Fruit fly (Drosophila melanogaster) whole organism, embryonic: ENCODE data around the gene AstA-R1.

Experiments
- Adf1 ChIP-seq: fragments of 200-800 bp; sonication (Bioruptor generic); IDR thresholded peaks from 2 replicates; pipeline ENCODE4 v1.3.6; 2022; ENCODE audit warnings: missing biosample characterization, missing genetic modification characterization
- Atf-2 ChIP-seq: fragments of 200-800 bp; sonication (Bioruptor generic); optimal IDR thresholded peaks from 2 replicates; lab custom pipeline; 2016; ENCODE audit warnings: missing biosample characterization, missing genetic modification characterization
- CG12769 ChIP-seq: fragments of 200-800 bp; sonication (Bioruptor generic); optimal IDR thresholded peaks from 2 replicates; lab custom pipeline; 2019; ENCODE audit warnings: missing biosample characterization, mild to moderate bottlenecking, missing genetic modification characterization, moderate library complexity
- CG14050 ChIP-seq: fragments of 200-800 bp; sonication (Bioruptor generic); IDR thresholded peaks from 3 replicates; pipeline ENCODE4 v1.3.6; 2022; ENCODE audit warnings: missing biosample characterization, missing genetic modification characterization
- CG14965 ChIP-seq: fragments of 200-800 bp; sonication (Bioruptor generic); optimal IDR thresholded peaks from 2 replicates; lab custom pipeline; 2016; ENCODE audit warnings: missing biosample characterization, missing genetic modification characterization, borderline replicate concordance
- CG15479 ChIP-seq: fragments of 200-800 bp; sonication (Bioruptor generic); optimal IDR thresholded peaks from 3 replicates; lab custom pipeline; 2019; ENCODE audit warnings: missing biosample characterization, mild to moderate bottlenecking, missing genetic modification characterization, moderate library complexity
- CG15601 ChIP-seq: fragments of 200-800 bp; sonication (Bioruptor generic); optimal IDR thresholded peaks from 3 replicates; lab custom pipeline; 2019; ENCODE audit warnings: missing biosample characterization, mild to moderate bottlenecking, missing genetic modification characterization, moderate library complexity
- CG18764 ChIP-seq: fragments of 200-800 bp; sonication (Bioruptor generic); optimal IDR thresholded peaks from 3 replicates; lab custom pipeline; 2016; ENCODE audit warnings: missing biosample characterization, missing genetic modification characterization
- CG3163 ChIP-seq: fragments of 200-800 bp; sonication (Bioruptor generic); optimal IDR thresholded peaks from 3 replicates; lab custom pipeline; 2016; ENCODE audit warnings: missing biosample characterization, missing genetic modification characterization
- CG34376 ChIP-seq: fragments of 200-800 bp; sonication (Bioruptor generic); optimal IDR thresholded peaks from 2 replicates; lab custom pipeline; 2018; ENCODE audit warnings: missing biosample characterization, mild to moderate bottlenecking, missing genetic modification characterization
- CG42726 ChIP-seq: fragments of 200-800 bp; sonication (Bioruptor generic); IDR thresholded peaks from 2 replicates; pipeline ENCODE4 v1.3.6; 2022; ENCODE audit warnings: missing biosample characterization, missing genetic modification characterization; ENCODE audit not compliant: partially characterized antibody
- CG4360 ChIP-seq: fragments of 200-800 bp; sonication (Bioruptor generic); IDR thresholded peaks from 2 replicates; pipeline ENCODE4 v1.3.6; 2022; ENCODE audit warnings: missing biosample characterization, missing genetic modification characterization
- CG6791 ChIP-seq: fragments of 200-800 bp; sonication (Bioruptor generic); IDR thresholded peaks from 3 replicates; pipeline ENCODE4 v1.3.6; 2022; ENCODE audit warnings: missing biosample characterization, missing genetic modification characterization; ENCODE audit not compliant: partially characterized antibody
- CG7271 ChIP-seq: fragments of 200-800 bp; sonication (Bioruptor generic); optimal IDR thresholded peaks from 2 replicates; lab custom pipeline; 2018; ENCODE audit warnings: missing biosample characterization, mild to moderate bottlenecking, missing genetic modification characterization, moderate library complexity
- CG8359 ChIP-seq: fragments of 200-800 bp; sonication (Bioruptor generic); optimal IDR thresholded peaks from 2 replicates; lab custom pipeline; 2017; ENCODE audit warnings: missing biosample characterization, mild to moderate bottlenecking, missing genetic modification characterization, borderline replicate concordance
- Dfd ChIP-seq, 2 experiments: fragments of >200 bp; optimal IDR thresholded peaks; 2 replicates each; lab custom pipeline; 2017; ENCODE audit warnings: missing biosample characterization in 2 of 2, missing genetic modification characterization in 2 of 2
- H15 ChIP-seq: fragments of 200-800 bp; sonication (Bioruptor generic); IDR thresholded peaks from 3 replicates; pipeline ENCODE4 v1.3.6; 2022; ENCODE audit warnings: missing biosample characterization, missing genetic modification characterization
- HmgZ ChIP-seq: fragments of 200-800 bp; sonication (Bioruptor generic); optimal IDR thresholded peaks from 2 replicates; lab custom pipeline; 2018; ENCODE audit warnings: missing biosample characterization, mild to moderate bottlenecking, missing genetic modification characterization
- Hmr ChIP-seq: fragments of 200-800 bp; sonication (Bioruptor generic); optimal IDR thresholded peaks from 3 replicates; lab custom pipeline; 2017; ENCODE audit warnings: mild to moderate bottlenecking, missing biosample characterization, missing genetic modification reagents, missing genetic modification characterization
- NK7.1 ChIP-seq: fragments of 200-800 bp; sonication (Bioruptor generic); optimal IDR thresholded peaks from 3 replicates; lab custom pipeline; 2016; ENCODE audit warnings: missing biosample characterization, missing genetic modification characterization
- Nf-YC ChIP-seq: fragments of 200-800 bp; optimal IDR thresholded peaks from 3 replicates; lab custom pipeline; 2019; ENCODE audit warnings: missing biosample characterization, mild to moderate bottlenecking, missing genetic modification characterization, moderate library complexity
- Ptx1 ChIP-seq: fragments of 200-800 bp; sonication (Bioruptor generic); IDR thresholded peaks from 2 replicates; pipeline ENCODE4 v1.3.6; 2022; ENCODE audit warnings: missing biosample characterization, missing genetic modification characterization
- Rx ChIP-seq: fragments of 200-800 bp; sonication (Bioruptor generic); IDR thresholded peaks from 2 replicates; pipeline ENCODE4 v1.3.6; 2022; ENCODE audit warnings: missing biosample characterization, missing genetic modification characterization
- Ssrp ChIP-seq: fragments of 200-800 bp; sonication (Bioruptor generic); optimal IDR thresholded peaks from 2 replicates; lab custom pipeline; 2018; ENCODE audit warnings: missing biosample characterization, mild to moderate bottlenecking, missing genetic modification characterization, moderate library complexity
- abd-A ChIP-seq: fragments of 200-800 bp; sonication (Bioruptor generic); optimal IDR thresholded peaks from 3 replicates; lab custom pipeline; 2019; ENCODE audit warnings: missing biosample characterization, mild to moderate bottlenecking, missing genetic modification characterization, moderate library complexity
- aop ChIP-seq: fragments of 200-800 bp; sonication (Bioruptor generic); IDR thresholded peaks from 2 replicates; pipeline ENCODE4 v1.3.6; 2022; ENCODE audit warnings: missing biosample characterization, missing genetic modification characterization
- bab2 ChIP-seq: fragments of 200-800 bp; sonication (Bioruptor generic); optimal IDR thresholded peaks from 2 replicates; lab custom pipeline; 2016; ENCODE audit warnings: missing biosample characterization, missing genetic modification characterization
- bcd ChIP-seq: fragments of 200-800 bp; sonication (Bioruptor generic); optimal IDR thresholded peaks from 2 replicates; lab custom pipeline; 2017; ENCODE audit warnings: missing biosample characterization, mild to moderate bottlenecking, missing genetic modification characterization
- cg ChIP-seq: fragments of 200-800 bp; sonication (Bioruptor generic); optimal IDR thresholded peaks from 3 replicates; lab custom pipeline; 2019; ENCODE audit warnings: missing biosample characterization, mild to moderate bottlenecking, missing genetic modification characterization, moderate library complexity
- crc ChIP-seq: fragments of 200-800 bp; sonication (Bioruptor generic); optimal IDR thresholded peaks from 2 replicates; lab custom pipeline; 2016; ENCODE audit warnings: missing biosample characterization, missing genetic modification characterization
- crp ChIP-seq, 2 experiments: fragments of 200-800 bp; sonication (Bioruptor generic); optimal IDR thresholded peaks; 2 replicates in 1 of 2; 3 replicates in 1 of 2; lab custom pipeline; 2017; ENCODE audit warnings: missing biosample characterization in 2 of 2, missing genetic modification characterization in 2 of 2, mild to moderate bottlenecking in 1 of 2, moderate library complexity in 1 of 2
- en ChIP-seq: fragments of 200-800 bp; sonication (Bioruptor generic); optimal IDR thresholded peaks from 2 replicates; lab custom pipeline; 2016; ENCODE audit warnings: missing biosample characterization, missing genetic modification characterization
- eve ChIP-seq, 2 experiments: fragments of >200 bp; optimal IDR thresholded peaks; 2 replicates each; lab custom pipeline; 2017; ENCODE audit warnings: missing biosample characterization in 2 of 2, missing genetic modification characterization in 2 of 2
- fd102C ChIP-seq: fragments of 200-800 bp; sonication (Bioruptor generic); optimal IDR thresholded peaks from 2 replicates; lab custom pipeline; 2018; ENCODE audit warnings: missing biosample characterization, mild to moderate bottlenecking, missing genetic modification characterization, moderate library complexity
- gcm2 ChIP-seq: fragments of 200-800 bp; sonication (Bioruptor generic); optimal IDR thresholded peaks from 2 replicates; lab custom pipeline; 2016; ENCODE audit warnings: missing biosample characterization, missing genetic modification characterization
- kni ChIP-seq: fragments of 200-800 bp; sonication (Bioruptor generic); optimal IDR thresholded peaks from 3 replicates; lab custom pipeline; 2017; ENCODE audit warnings: mild to moderate bottlenecking, missing biosample characterization, missing genetic modification reagents, missing genetic modification characterization
- odd ChIP-seq: fragments of 200-800 bp; sonication (Bioruptor generic); optimal IDR thresholded peaks from 2 replicates; lab custom pipeline; 2017; ENCODE audit warnings: missing biosample characterization, mild to moderate bottlenecking, missing genetic modification characterization
- onecut ChIP-seq: fragments of 200-800 bp; sonication (Bioruptor generic); IDR thresholded peaks from 2 replicates; pipeline ENCODE4 v1.3.6; 2022; ENCODE audit warnings: missing biosample characterization, missing genetic modification characterization
- otp ChIP-seq: fragments of 200-800 bp; sonication (Bioruptor generic); IDR thresholded peaks from 3 replicates; pipeline ENCODE4, ENCODE4 v1.3.6; 2022; ENCODE audit warnings: missing biosample characterization, missing genetic modification characterization
- pita ChIP-seq: fragments of 200-800 bp; sonication (Bioruptor generic); optimal IDR thresholded peaks from 2 replicates; lab custom pipeline; 2017; ENCODE audit warnings: missing biosample characterization, mild to moderate bottlenecking, missing genetic modification characterization
- pros ChIP-seq: fragments of 200-800 bp; sonication (Bioruptor generic); optimal IDR thresholded peaks from 3 replicates; lab custom pipeline; 2019; ENCODE audit warnings: missing biosample characterization, mild to moderate bottlenecking, missing genetic modification characterization, moderate library complexity
- psq ChIP-seq: fragments of 200-800 bp; sonication (Bioruptor generic); optimal IDR thresholded peaks from 2 replicates; lab custom pipeline; 2017; ENCODE audit warnings: missing biosample characterization, missing genetic modification characterization
- rib ChIP-seq: fragments of 200-800 bp; sonication (Bioruptor generic); IDR thresholded peaks from 2 replicates; pipeline ENCODE4 v1.3.6; 2022; ENCODE audit warnings: missing biosample characterization, missing genetic modification characterization
- row ChIP-seq: fragments of 200-800 bp; sonication (Bioruptor generic); IDR thresholded peaks from 3 replicates; pipeline ENCODE4 v1.3.6; 2022; ENCODE audit warnings: missing biosample characterization, missing genetic modification characterization
- run ChIP-seq: fragments of 200-800 bp; sonication (Bioruptor generic); optimal IDR thresholded peaks from 3 replicates; lab custom pipeline; 2018; ENCODE audit warnings: missing biosample characterization, mild to moderate bottlenecking, missing genetic modification characterization
- sens ChIP-seq: fragments of 200-800 bp; sonication (Bioruptor generic); peaks from one replicate; lab custom pipeline; 2016; ENCODE audit warnings: missing biosample characterization, missing genetic modification characterization
- ssp ChIP-seq: fragments of 200-800 bp; sonication (Bioruptor generic); IDR thresholded peaks from 2 replicates; pipeline ENCODE4 v1.3.6; 2022; ENCODE audit warnings: missing biosample characterization, missing genetic modification characterization
- ttk ChIP-seq: fragments of 200-800 bp; sonication (Bioruptor generic); IDR thresholded peaks from 2 replicates; pipeline ENCODE4 v2.1.2; 2022; ENCODE audit warnings: missing biosample characterization, missing genetic modification characterization
- tup ChIP-seq: fragments of 200-800 bp; sonication (Bioruptor generic); optimal IDR thresholded peaks from 2 replicates; lab custom pipeline; 2016; ENCODE audit warnings: missing biosample characterization, mild to moderate bottlenecking, missing genetic modification characterization, moderate library complexity
- unc-4 ChIP-seq: fragments of 200-800 bp; sonication (Bioruptor generic); IDR thresholded peaks from 2 replicates; pipeline ENCODE4 v1.3.6; 2022; ENCODE audit warnings: missing biosample characterization, missing genetic modification characterization; ENCODE audit not compliant: partially characterized antibody

The AstA-R1 gene

dm6 chrX:3687837-3688375, 113.6 kb downstream of the AstA-R1 start (continued):
- TF ChIP-seq CG7271 (tag; lab: Kevin White, UChicago), result no peak
- TF ChIP-seq rib (GFP tag; lab: Robert Waterston, UW), result no peak
- peak; percentile 98 for TF ChIP-seq CG3163 (GFP tag; lab: Kevin White, UChicago)
- no peak for TF ChIP-seq CG14050 (GFP tag; lab: Robert Waterston, UW)
- 0 out of 3 replicates have a peak, but pooled peaks have one; percentile 48 for TF ChIP-seq H15
- no peak for TF ChIP-seq tup (GFP tag; lab: Kevin White, UChicago)
- TF ChIP-seq unc-4 (GFP tag; lab: Robert Waterston, UW), result no peak
- peak; percentile 81 for TF ChIP-seq row (GFP tag; lab: Robert Waterston, UW)
- TF ChIP-seq CG4360, result peak; percentile 53
- peak; percentile 96 for TF ChIP-seq sens
- peak; percentile 32 for TF ChIP-seq cg (GFP tag; lab: Kevin White, UChicago)
- no peak for TF ChIP-seq crp (GFP tag; optimal IDR thresholded peaks at IDR 0.05; lab: Kevin White, UChicago)
- no peak for TF ChIP-seq CG6791 (GFP tag; lab: Robert Waterston, UW)
- TF ChIP-seq bab2 (GFP tag; lab: Kevin White, UChicago), result peak; percentile 64
- TF ChIP-seq ssp (GFP tag; lab: Robert Waterston, UW), result no peak
- TF ChIP-seq pros (GFP tag; lab: Kevin White, UChicago), result peak; percentile 32
- TF ChIP-seq eve (GFP tag; optimal IDR thresholded peaks at IDR 0.05; lab: Kevin White, UChicago), result peak in 1 of 2 experiments; percentile 34
- TF ChIP-seq abd-A, result no peak
- TF ChIP-seq aop, result no peak
- TF ChIP-seq run (tag; lab: Kevin White, UChicago), result no peak
- peak; percentile 71 for TF ChIP-seq Ptx1 (GFP tag; lab: Robert Waterston, UW)
- peak; percentile 7 for TF ChIP-seq CG15479 (GFP tag; lab: Kevin White, UChicago)
- peak; percentile 11 for TF ChIP-seq gcm2
- TF ChIP-seq HmgZ (tag; lab: Kevin White, UChicago), result no peak
- TF ChIP-seq kni (GFP tag; lab: Kevin White, UChicago), result no peak
- peak; percentile 23 for TF ChIP-seq odd
- peak; percentile 54 for TF ChIP-seq Ssrp (tag; lab: Kevin White, UChicago)
- TF ChIP-seq crc, result no peak
- TF ChIP-seq CG15601, result no peak
- peak; percentile 17 for TF ChIP-seq Hmr (GFP tag; lab: Kevin White, UChicago)
- no peak for TF ChIP-seq CG42726
- TF ChIP-seq CG14965 (GFP tag; lab: Kevin White, UChicago), result no peak
- TF ChIP-seq pita (GFP tag; lab: Kevin White, UChicago), result no peak
- peak; percentile 33 for TF ChIP-seq CG18764 (GFP tag; lab: Kevin White, UChicago)
- peak; percentile 31 for TF ChIP-seq en (GFP tag; lab: Kevin White, UChicago)
- peak; percentile 42 for TF ChIP-seq Atf-2
- no peak for TF ChIP-seq Dfd (GFP tag; optimal IDR thresholded peaks at IDR 0.05; lab: Kevin White, UChicago)
- peak; percentile 45 for TF ChIP-seq CG8359 (GFP tag; lab: Kevin White, UChicago)
- TF ChIP-seq ttk (GFP tag; lab: Robert Waterston, UW), result peak; percentile 68
- no peak for TF ChIP-seq psq (GFP tag; lab: Kevin White, UChicago)
- peak; percentile 88 for TF ChIP-seq Adf1 (GFP tag; lab: Robert Waterston, UW)
- no peak for TF ChIP-seq NK7.1 (GFP tag; lab: Kevin White, UChicago)
- no peak for TF ChIP-seq CG34376 (GFP tag; lab: Kevin White, UChicago)
- no peak for TF ChIP-seq Nf-YC (tag; lab: Kevin White, UChicago)
- peak; percentile 44; the same call in 1 of the 2 replicates for TF ChIP-seq Rx
- TF ChIP-seq CG12769, result peak; percentile 57
- TF ChIP-seq fd102C (GFP tag; lab: Kevin White, UChicago), result no peak
- TF ChIP-seq bcd (GFP tag; lab: Kevin White, UChicago), result peak; percentile 65
- TF ChIP-seq otp (GFP tag; lab: Robert Waterston, UW), result peak; percentile 61; the same call in 2 of the 3 replicates
- peak; percentile 45; the same call in 1 of the 2 replicates for TF ChIP-seq onecut (GFP tag; lab: Robert Waterston, UW)
